Worm (Caenorhabditis elegans) whole organism, L3 larva: ENCODE data around the gene srab-21.

Experiments used
- aly-2 ChIP-seq: fragments of 150-350 bp; optimal IDR thresholded peaks from 2 replicates; lab custom pipeline; 2014; ENCODE audit warnings: missing biosample characterization, missing genetic modification characterization
- ama-1 ChIP-seq: fragments of 150-350 bp; optimal IDR thresholded peaks from 2 replicates; lab custom pipeline; 2018
- ceh-82 ChIP-seq: fragments of 150-350 bp; optimal IDR thresholded peaks from 2 replicates; lab custom pipeline; 2014; ENCODE audit warnings: missing biosample characterization, missing genetic modification characterization
- elt-3 ChIP-seq, 3 experiments: fragments of 150-350 bp in 1 of 3; sonication (generic microtip) in 2 of 3; optimal IDR thresholded peaks; 2 replicates in 2 of 3; 4 replicates in 1 of 3; lab custom pipeline; 2014 to 2017; ENCODE audit warnings: missing biosample characterization in 3 of 3, missing genetic modification characterization in 3 of 3
- eor-1 ChIP-seq, 2 experiments: fragments of 150-350 bp; optimal IDR thresholded peaks; 2 replicates each; lab custom pipeline; 2014 to 2018; ENCODE audit warnings: missing biosample characterization in 2 of 2, missing genetic modification characterization in 2 of 2
- lsy-12 ChIP-seq: sonication (generic microtip); optimal IDR thresholded peaks from 2 replicates; lab custom pipeline; 2016; ENCODE audit warnings: mild to moderate bottlenecking, missing genetic modification characterization, missing compliant biosample characterization
- nfya-1 ChIP-seq: sonication (generic microtip); optimal IDR thresholded peaks from 2 replicates; lab custom pipeline; 2017; ENCODE audit warnings: missing genetic modification characterization, mild to moderate bottlenecking, missing compliant biosample characterization, antibody characterized with exemption, moderate library complexity; ENCODE audit not compliant: insufficient read depth
- nhr-237 ChIP-seq: fragments of 150-350 bp; optimal IDR thresholded peaks from 2 replicates; lab custom pipeline; 2014; ENCODE audit warnings: missing biosample characterization, missing genetic modification characterization
- pqm-1 ChIP-seq: fragments of 150-350 bp; optimal IDR thresholded peaks from 2 replicates; lab custom pipeline; 2017; ENCODE audit warnings: missing biosample characterization, missing genetic modification characterization, inconsistent platforms
- skn-1 ChIP-seq: fragments of 150-350 bp; optimal IDR thresholded peaks from 2 replicates; lab custom pipeline; 2014; ENCODE audit warnings: missing biosample characterization, missing genetic modification characterization
- tbx-2 ChIP-seq: sonication (generic microtip); optimal IDR thresholded peaks from 2 replicates; lab custom pipeline; 2016; ENCODE audit warnings: mild to moderate bottlenecking, missing genetic modification characterization, missing compliant biosample characterization
- unc-39 ChIP-seq: sonication (generic microtip); optimal IDR thresholded peaks from 4 replicates; lab custom pipeline; 2017; ENCODE audit warnings: missing biosample characterization, missing genetic modification characterization
- ztf-11 ChIP-seq: fragments of 150-350 bp; optimal IDR thresholded peaks from 2 replicates; lab custom pipeline; 2014; ENCODE audit warnings: missing biosample characterization, missing genetic modification characterization
- ztf-4 ChIP-seq: fragments of 150-350 bp; optimal IDR thresholded peaks from 2 replicates; lab custom pipeline; 2014; ENCODE audit warnings: missing biosample characterization, missing genetic modification characterization

- no peak for TF ChIP-seq ama-1
- no peak for TF ChIP-seq unc-39
- TF ChIP-seq aly-2 (tag; lab: Kevin White, UChicago), result no peak
- TF ChIP-seq ceh-82 (tag; lab: Kevin White, UChicago), result no peak
- no peak for TF ChIP-seq tbx-2 (tag; lab: Kevin White, UChicago)
- TF ChIP-seq pqm-1 (tag; lab: Kevin White, UChicago), result no peak
- no peak for TF ChIP-seq eor-1 (tag; optimal IDR thresholded peaks at IDR 0.05; lab: Kevin White, UChicago)
- TF ChIP-seq skn-1, result no peak
- no peak for TF ChIP-seq elt-3 (tag; optimal IDR thresholded peaks at IDR 0.05; lab: Kevin White, UChicago)
- TF ChIP-seq nfya-1 (tag; lab: Kevin White, UChicago), result no peak
- TF ChIP-seq ztf-11, result no peak
- TF ChIP-seq lsy-12, result no peak
- no peak for TF ChIP-seq ztf-4
- TF ChIP-seq nhr-237 (tag; lab: Kevin White, UChicago), result no peak
Measured at ce11 chrV:3417928-3418327, 6.3 kb downstream of the srab-21 start, which contains the start of gene T20D4.3.
